Worm (Caenorhabditis elegans): ENCODE data around the gene ipla-2.

DNA sequence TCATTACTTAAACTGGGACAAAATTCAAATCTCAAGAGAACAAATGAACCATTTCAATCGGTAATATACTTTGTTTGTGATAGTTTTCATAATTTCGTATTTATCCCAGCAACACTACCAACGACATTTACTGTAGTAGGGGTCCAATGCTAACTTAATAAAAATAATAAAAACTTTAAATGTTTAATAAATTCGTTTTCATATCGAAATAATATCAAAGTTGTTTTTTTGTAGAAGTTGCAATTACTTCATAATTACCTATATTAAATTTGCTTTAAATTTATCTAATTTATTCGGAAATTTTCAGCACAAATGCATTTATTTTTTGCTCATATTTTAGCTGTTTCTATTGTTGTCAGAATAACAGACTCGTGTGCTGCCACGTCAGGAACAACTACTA is 28.5 kb upstream of the ipla-2 start, which contains the start of gene R07B1.6:
- TF ChIP-seq nhr-19 (GFP tag; conservative IDR thresholded peaks at IDR 0.05) (no peak), ztf-11 (tag; optimal IDR thresholded peaks at IDR 0.05) (no peak)
